Fruit fly (Drosophila melanogaster): ENCODE results near the gene alpha-PheRS.

The alpha-PheRS gene

dm6 chrX:8101479-8102198 lies 43.8 kb downstream of the alpha-PheRS start, which contains the start of gene CG2258:
CG2258 (minus strand) TSS chrX:8102095.
- TF ChIP-seq CG5204 (GFP tag; optimal IDR thresholded peaks at IDR 0.05) (peak; percentile 87), bab1 (GFP tag; optimal IDR thresholded peaks at IDR 0.05) (peak; percentile 97), Mnt (GFP tag; optimal IDR thresholded peaks at IDR 0.05) (peak; percentile 89), CG12768 (GFP tag; optimal IDR thresholded peaks at IDR 0.05) (peak; percentile 93), Clk (GFP tag; optimal IDR thresholded peaks at IDR 0.05) (peak; percentile 83), CG1620 (GFP tag; optimal IDR thresholded peaks at IDR 0.05) (peak; percentile 88), cnc (optimal IDR thresholded peaks at IDR 0.05) (no peak), Hr96 (GFP tag; optimal IDR thresholded peaks at IDR 0.05) (no peak), CG7101 (tag; optimal IDR thresholded peaks at IDR 0.05) (peak; percentile 98), CG7045 (GFP tag; optimal IDR thresholded peaks at IDR 0.05) (peak; percentile 92), CG11617 (GFP tag; optimal IDR thresholded peaks at IDR 0.05) (peak; percentile 88), cic (GFP tag; optimal IDR thresholded peaks at IDR 0.05) (peak; percentile 59), tj (GFP tag; optimal IDR thresholded peaks at IDR 0.05) (peak; percentile 71), toe (GFP tag; optimal IDR thresholded peaks at IDR 0.05) (peak; percentile 89), ovo (GFP tag; optimal IDR thresholded peaks at IDR 0.05) (peak; percentile 82), CG33017 (tag; optimal IDR thresholded peaks at IDR 0.05) (peak; percentile 97), kay (GFP tag; ENCODE audit: borderline replicate concordance) (no peak), Crg-1 (GFP tag; optimal IDR thresholded peaks at IDR 0.05) (peak; percentile 91), CG14711 (tag; optimal IDR thresholded peaks at IDR 0.05) (peak; percentile 95), pad (GFP tag; optimal IDR thresholded peaks at IDR 0.05) (peak; percentile 90)

dm6 chrX:8100826-8101079 lies 44.6 kb downstream of the alpha-PheRS start:
- TF ChIP-seq bab1 (GFP tag; optimal IDR thresholded peaks at IDR 0.05) (no peak), cnc (optimal IDR thresholded peaks at IDR 0.05) (no peak), CG14711 (tag; optimal IDR thresholded peaks at IDR 0.05) (no peak), toe (GFP tag; optimal IDR thresholded peaks at IDR 0.05) (no peak), Hr96 (GFP tag; optimal IDR thresholded peaks at IDR 0.05) (no peak), Mnt (GFP tag; optimal IDR thresholded peaks at IDR 0.05) (no peak), CG7101 (tag; optimal IDR thresholded peaks at IDR 0.05) (no peak), CG11617 (GFP tag; optimal IDR thresholded peaks at IDR 0.05) (no peak), CG1620 (GFP tag; optimal IDR thresholded peaks at IDR 0.05) (no peak), Crg-1 (GFP tag; optimal IDR thresholded peaks at IDR 0.05) (no peak), Clk (GFP tag; optimal IDR thresholded peaks at IDR 0.05) (no peak), pad (GFP tag; optimal IDR thresholded peaks at IDR 0.05) (no peak), tj (GFP tag; optimal IDR thresholded peaks at IDR 0.05) (no peak), CG7045 (GFP tag; optimal IDR thresholded peaks at IDR 0.05) (no peak), CG12768 (GFP tag; optimal IDR thresholded peaks at IDR 0.05) (no peak), ovo (GFP tag; optimal IDR thresholded peaks at IDR 0.05) (no peak)

dm6 chrX:8100026-8100825 lies 45.2 kb downstream of the alpha-PheRS start:
- TF ChIP-seq Clk (GFP tag; optimal IDR thresholded peaks at IDR 0.05) (peak; percentile 60), kay (GFP tag; ENCODE audit: borderline replicate concordance) (no peak), cic (GFP tag; optimal IDR thresholded peaks at IDR 0.05) (no peak), tj (GFP tag; optimal IDR thresholded peaks at IDR 0.05) (peak; percentile 41), CG5204 (GFP tag; optimal IDR thresholded peaks at IDR 0.05) (peak; percentile 6), CG7045 (GFP tag; optimal IDR thresholded peaks at IDR 0.05) (peak; percentile 65), CG12768 (GFP tag; optimal IDR thresholded peaks at IDR 0.05) (peak; percentile 52), CG7101 (tag; optimal IDR thresholded peaks at IDR 0.05) (peak; percentile 76), bab1 (GFP tag; optimal IDR thresholded peaks at IDR 0.05) (peak; percentile 12), CG33017 (tag; optimal IDR thresholded peaks at IDR 0.05) (peak; percentile 64), toe (GFP tag; optimal IDR thresholded peaks at IDR 0.05) (no peak), Hr96 (GFP tag; optimal IDR thresholded peaks at IDR 0.05) (no peak), CG11617 (GFP tag; optimal IDR thresholded peaks at IDR 0.05) (peak; percentile 66), Crg-1 (GFP tag; optimal IDR thresholded peaks at IDR 0.05) (no peak), CG14711 (tag; optimal IDR thresholded peaks at IDR 0.05) (peak; percentile 69), CG1620 (GFP tag; optimal IDR thresholded peaks at IDR 0.05) (peak; percentile 16), pad (GFP tag; optimal IDR thresholded peaks at IDR 0.05) (peak; percentile 34), cnc (optimal IDR thresholded peaks at IDR 0.05) (no peak), Mnt (GFP tag; optimal IDR thresholded peaks at IDR 0.05) (peak; percentile 68), ovo (GFP tag; optimal IDR thresholded peaks at IDR 0.05) (peak; percentile 10)
